Worm (Caenorhabditis elegans): ENCODE measurements around the gene srw-118.
"Not testable (repeated sequence)": the region's sequence is repeated elsewhere in the genome, so short reads cannot be mapped to it uniquely, and the experiment has no call there.

Gene srw-118

ce11 chrV:2962960-2963359 lies 16.9 kb downstream of the srw-118 start, which contains the start of gene srw-138:
srw-138 (minus strand) TSS chrV:2963060.
- no peak for TF ChIP-seq unc-98 (GFP tag; IDR thresholded peaks at IDR 0.05)
- TF ChIP-seq lin-39 (tag; optimal IDR thresholded peaks at IDR 0.05) = no peak
- no peak for TF ChIP-seq mep-1 (tag; optimal IDR thresholded peaks at IDR 0.05)
- no peak for TF ChIP-seq ets-5 (GFP tag; IDR thresholded peaks at IDR 0.05)
- no peak for TF ChIP-seq tbx-2 (tag; optimal IDR thresholded peaks at IDR 0.05)
- TF ChIP-seq tlp-1 (tag; optimal IDR thresholded peaks at IDR 0.05) = no peak
- no peak for TF ChIP-seq irx-1 (tag; optimal IDR thresholded peaks at IDR 0.05)
- TF ChIP-seq C04F5.9 (tag; optimal IDR thresholded peaks at IDR 0.05) = no peak
- TF ChIP-seq nhr-19 (GFP tag; conservative IDR thresholded peaks at IDR 0.05) = no peak

ce11 chrV:2960894-2961293 lies 19.0 kb downstream of the srw-118 start, which contains the start of gene srw-144:
srw-144 (minus strand) TSS chrV:2960994.
- TF ChIP-seq isw-1 (GFP tag; IDR thresholded peaks at IDR 0.05) (no peak), nhr-47 (tag; optimal IDR thresholded peaks at IDR 0.05) (no peak), mep-1 (tag; optimal IDR thresholded peaks at IDR 0.05) (no peak), blmp-1 (tag; optimal IDR thresholded peaks at IDR 0.05) (no peak), efl-1 (optimal IDR thresholded peaks at IDR 0.05) (no peak), efl-1 (GFP tag; optimal IDR thresholded peaks at IDR 0.05 in 1 of 2) (peak in 1 of 2 experiments; percentile 5)

- TF ChIP-seq lir-3 (tag; optimal IDR thresholded peaks at IDR 0.05; ENCODE audit: poor library complexity) (no peak), fkh-4 (tag; optimal IDR thresholded peaks at IDR 0.05; ENCODE audit: borderline replicate concordance) (no peak), hlh-17 (GFP tag; optimal IDR thresholded peaks at IDR 0.05; ENCODE audit: borderline replicate concordance) (no peak), lin-13 (GFP tag; optimal IDR thresholded peaks at IDR 0.05) (no peak), C04F5.9 (tag; optimal IDR thresholded peaks at IDR 0.05) (no peak), nhr-237 (tag; optimal IDR thresholded peaks at IDR 0.05) (no peak), lin-35 (GFP tag; optimal IDR thresholded peaks at IDR 0.05) (no peak), irx-1 (tag; optimal IDR thresholded peaks at IDR 0.05) (no peak), ama-1 (optimal IDR thresholded peaks at IDR 0.05) (no peak), hpl-2 (GFP tag; optimal IDR thresholded peaks at IDR 0.05) (no peak), ceh-90 (tag; optimal IDR thresholded peaks at IDR 0.05) (no peak), ceh-82 (tag; optimal IDR thresholded peaks at IDR 0.05) (no peak), nhr-12 (tag; optimal IDR thresholded peaks at IDR 0.05) (no peak), nhr-47 (tag; optimal IDR thresholded peaks at IDR 0.05) (no peak), mep-1 (tag; optimal IDR thresholded peaks at IDR 0.05) (no peak), alr-1 (tag; optimal IDR thresholded peaks at IDR 0.05; ENCODE audit: borderline replicate concordance) (no peak)
These were observed 21.7 kb downstream of the srw-118 start, which contains the start of gene srw-142 for ce11 chrV:2958202-2958601. srw-142 (minus strand) TSS chrV:2958302.

- TF ChIP-seq efl-1 (optimal IDR thresholded peaks at IDR 0.05); efl-1 (GFP tag; optimal IDR thresholded peaks at IDR 0.05 in 1 of 2); ceh-8 (GFP tag; optimal IDR thresholded peaks at IDR 0.05); vab-15 (tag; optimal IDR thresholded peaks at IDR 0.05): not testable (repeated sequence)
These were observed 24.5 kb downstream of the srw-118 start, which contains the start of gene srh-248 for ce11 chrV:2955342-2955741. srh-248 (minus strand) TSS chrV:2955442.

ce11 chrV:2952102-2952501 lies 27.8 kb downstream of the srw-118 start, which contains the start of gene srw-122:
srw-122 (minus strand) TSS chrV:2952202.
- not testable (repeated sequence) for TF ChIP-seq swsn-7, egl-27, jun-1 (tag; optimal IDR thresholded peaks at IDR 0.05)

- TF ChIP-seq snpc-4 (tag; optimal IDR thresholded peaks at IDR 0.05) (no peak), fkh-4 (tag; optimal IDR thresholded peaks at IDR 0.05; ENCODE audit: borderline replicate concordance) (no peak)
These were observed 34.3 kb downstream of the srw-118 start, which contains the start of gene srh-87 for ce11 chrV:2945602-2946001. srh-87 (minus strand) TSS chrV:2945702.

All from whole organism, L1 larva.